Fruit fly (Drosophila melanogaster): Measurements from ENCODE around the gene CG8925.

The CG8925 gene

dm6 chr3R:16224415-16225165 lies 52.8 kb downstream of the CG8925 start (continued):
- TF ChIP-seq spab (GFP tag; optimal IDR thresholded peaks at IDR 0.05) (peak; percentile 97), CG11902 (GFP tag; optimal IDR thresholded peaks at IDR 0.05) (peak; percentile 83), achi (GFP tag; optimal IDR thresholded peaks at IDR 0.05) (peak; percentile 96), cyc (GFP tag; optimal IDR thresholded peaks at IDR 0.05) (peak; percentile 89), CG6276 (GFP tag; optimal IDR thresholded peaks at IDR 0.05) (peak; percentile 97), CG1621 (tag; optimal IDR thresholded peaks at IDR 0.05) (peak; percentile 96), topi (GFP tag; optimal IDR thresholded peaks at IDR 0.05) (peak; percentile 91), Smox (GFP tag; optimal IDR thresholded peaks at IDR 0.05) (peak; percentile 82), Hr39 (GFP tag; optimal IDR thresholded peaks at IDR 0.05) (peak; percentile 85), ss (GFP tag; optimal IDR thresholded peaks at IDR 0.05) (peak; percentile 97 to 98), CG8632 (GFP tag; optimal IDR thresholded peaks at IDR 0.05) (peak; percentile 94), CG16779 (tag; optimal IDR thresholded peaks at IDR 0.05) (peak; percentile 92), pdm3 (GFP tag; optimal IDR thresholded peaks at IDR 0.05) (peak; percentile 97), CG9139 (GFP tag; optimal IDR thresholded peaks at IDR 0.05) (peak; percentile 98), Eip93F (GFP tag; optimal IDR thresholded peaks at IDR 0.05) (no peak), CG6163 (GFP tag; IDR thresholded peaks at IDR 0.05) (no peak), CG10631 (GFP tag; optimal IDR thresholded peaks at IDR 0.05) (peak; percentile 97), Lpt (GFP tag; optimal IDR thresholded peaks at IDR 0.05) (peak; percentile 96), Gug (GFP tag; IDR thresholded peaks at IDR 0.05) (no peak)

- TF ChIP-seq Sox14 (GFP tag; optimal IDR thresholded peaks at IDR 0.05) (no peak), salr (GFP tag; optimal IDR thresholded peaks at IDR 0.05) (no peak), CG4318 (GFP tag; optimal IDR thresholded peaks at IDR 0.05) (no peak), Eip75B (GFP tag; optimal IDR thresholded peaks at IDR 0.05) (no peak), Hr4 (GFP tag; optimal IDR thresholded peaks at IDR 0.05) (no peak), CG11902 (GFP tag; optimal IDR thresholded peaks at IDR 0.05) (no peak)
These were observed 53.6 kb downstream of the CG8925 start, which contains the start of gene tara for dm6 chr3R:16225351-16225750. Gene tara, plus strand, starts transcription at chr3R:16225651.

dm6 chr3R:16225760-16226159 lies 54.0 kb downstream of the CG8925 start:
- no peak for TF ChIP-seq CG9139 (GFP tag; optimal IDR thresholded peaks at IDR 0.05)
- TF ChIP-seq CG7368 (GFP tag; optimal IDR thresholded peaks at IDR 0.05): peak; percentile 3
- TF ChIP-seq Eip78C (GFP tag): peak; percentile 7
- peak; percentile 33 for TF ChIP-seq Lpt (GFP tag; optimal IDR thresholded peaks at IDR 0.05)
- TF ChIP-seq achi (GFP tag; optimal IDR thresholded peaks at IDR 0.05): no peak
- no peak for TF ChIP-seq CG8632 (GFP tag; optimal IDR thresholded peaks at IDR 0.05)

dm6 chr3R:16227074-16227473 lies 55.3 kb downstream of the CG8925 start:
- TF ChIP-seq CG16779 (tag; optimal IDR thresholded peaks at IDR 0.05): peak; percentile 6
- peak; percentile 10 for TF ChIP-seq Eip93F (GFP tag; optimal IDR thresholded peaks at IDR 0.05)
- no peak for TF ChIP-seq spab (GFP tag; optimal IDR thresholded peaks at IDR 0.05)
- TF ChIP-seq Ets96B (tag; optimal IDR thresholded peaks at IDR 0.05): peak; percentile 17
- no peak for TF ChIP-seq Ets21C (GFP tag; optimal IDR thresholded peaks at IDR 0.05)
- TF ChIP-seq Hr38 (GFP tag; optimal IDR thresholded peaks at IDR 0.05): no peak
- peak; percentile 32 to 96 for TF ChIP-seq ss (GFP tag; optimal IDR thresholded peaks at IDR 0.05)
- no peak for TF ChIP-seq CG6854 (GFP tag; optimal IDR thresholded peaks at IDR 0.05)
- TF ChIP-seq achi (GFP tag; optimal IDR thresholded peaks at IDR 0.05): no peak
- TF ChIP-seq CG6276 (GFP tag; optimal IDR thresholded peaks at IDR 0.05): peak; percentile 3
- TF ChIP-seq CG10631 (GFP tag; optimal IDR thresholded peaks at IDR 0.05): no peak
- peak; percentile 69 for TF ChIP-seq svp (GFP tag)
- TF ChIP-seq Eip78C (GFP tag): peak; percentile 51
- no peak for TF ChIP-seq CG34406 (GFP tag; optimal IDR thresholded peaks at IDR 0.05)
- no peak for TF ChIP-seq fkh (GFP tag; optimal IDR thresholded peaks at IDR 0.05)
- no peak for TF ChIP-seq CG6808 (GFP tag; optimal IDR thresholded peaks at IDR 0.05)
- no peak for TF ChIP-seq lz (GFP tag; optimal IDR thresholded peaks at IDR 0.05)
- peak; percentile 30 for TF ChIP-seq Lpt (GFP tag; optimal IDR thresholded peaks at IDR 0.05)
- peak; percentile 18 for TF ChIP-seq Eip75B (GFP tag; optimal IDR thresholded peaks at IDR 0.05)
- TF ChIP-seq Sox14 (GFP tag; optimal IDR thresholded peaks at IDR 0.05): peak; percentile 79
- no peak for TF ChIP-seq fd85E (GFP tag; optimal IDR thresholded peaks at IDR 0.05)
- TF ChIP-seq Blimp-1 (GFP tag; optimal IDR thresholded peaks at IDR 0.05): peak; percentile 25
- no peak for TF ChIP-seq CG32006 (GFP tag; optimal IDR thresholded peaks at IDR 0.05)
